Fruit fly (Drosophila melanogaster) whole organism, embryonic: Measurements from ENCODE around the gene CG42852.

Experiments used
- ATbp ChIP-seq: fragments of 200-800 bp; sonication (Bioruptor generic); optimal IDR thresholded peaks from 2 replicates; lab custom pipeline; 2017; ENCODE audit warnings: missing biosample characterization, mild to moderate bottlenecking, missing genetic modification characterization, missing genetic modification reagents
- Adf1 ChIP-seq: fragments of 200-800 bp; sonication (Bioruptor generic); IDR thresholded peaks from 2 replicates; pipeline ENCODE4 v1.3.6; 2022; ENCODE audit warnings: missing biosample characterization, missing genetic modification characterization
- C15 ChIP-seq: fragments of 200-800 bp; sonication (Bioruptor generic); IDR thresholded peaks from 3 replicates; pipeline ENCODE4 v1.3.6; 2022; ENCODE audit warnings: missing biosample characterization, missing genetic modification characterization
- CG10147 ChIP-seq: fragments of 200-800 bp; sonication (Bioruptor generic); optimal IDR thresholded peaks from 2 replicates; lab custom pipeline; 2019; ENCODE audit warnings: missing biosample characterization, mild to moderate bottlenecking, missing genetic modification characterization, moderate library complexity
- CG10431 ChIP-seq: fragments of 200-800 bp; sonication (Bioruptor generic); optimal IDR thresholded peaks from 3 replicates; lab custom pipeline; 2018; ENCODE audit warnings: missing biosample characterization, mild to moderate bottlenecking, missing genetic modification characterization
- CG10979 ChIP-seq: fragments of 200-800 bp; sonication (Bioruptor generic); optimal IDR thresholded peaks from 2 replicates; lab custom pipeline; 2018; ENCODE audit warnings: missing biosample characterization, mild to moderate bottlenecking, missing genetic modification characterization, moderate library complexity
- CG11093 ChIP-seq: fragments of 200-800 bp; sonication (Bioruptor generic); IDR thresholded peaks from 3 replicates; pipeline ENCODE4 v1.3.6; 2022; ENCODE audit warnings: missing biosample characterization, missing genetic modification characterization
- CG11504 ChIP-seq: fragments of 200-800 bp; sonication (Bioruptor generic); optimal IDR thresholded peaks from 3 replicates; lab custom pipeline; 2019; ENCODE audit warnings: missing biosample characterization, mild to moderate bottlenecking, missing genetic modification characterization, moderate library complexity
- CG11560 ChIP-seq: fragments of 200-800 bp; sonication (Bioruptor generic); IDR thresholded peaks from 3 replicates; pipeline ENCODE4 v1.3.6; 2022; ENCODE audit warnings: missing biosample characterization, missing genetic modification characterization
- CG11696 ChIP-seq: fragments of 200-800 bp; sonication (Bioruptor generic); IDR thresholded peaks from 2 replicates; pipeline ENCODE4 v1.3.6; 2022; ENCODE audit warnings: missing biosample characterization, missing genetic modification characterization
- CG11723 ChIP-seq: fragments of 200-800 bp; sonication (Bioruptor generic); optimal IDR thresholded peaks from 2 replicates; lab custom pipeline; 2017; ENCODE audit warnings: missing biosample characterization, mild to moderate bottlenecking, missing genetic modification characterization
- CG12219 ChIP-seq: fragments of 200-800 bp; sonication (Bioruptor generic); optimal IDR thresholded peaks from 3 replicates; lab custom pipeline; 2018; ENCODE audit warnings: missing biosample characterization, mild to moderate bottlenecking, missing genetic modification characterization
- CG12769 ChIP-seq: fragments of 200-800 bp; sonication (Bioruptor generic); optimal IDR thresholded peaks from 2 replicates; lab custom pipeline; 2019; ENCODE audit warnings: missing biosample characterization, mild to moderate bottlenecking, missing genetic modification characterization, moderate library complexity
- CG13775 ChIP-seq: fragments of 200-800 bp; sonication (Bioruptor generic); optimal IDR thresholded peaks from 3 replicates; lab custom pipeline; 2017; ENCODE audit warnings: missing biosample characterization, mild to moderate bottlenecking, missing genetic modification characterization
- CG1647 ChIP-seq: fragments of 200-800 bp; sonication (Bioruptor generic); optimal IDR thresholded peaks from 3 replicates; lab custom pipeline; 2016; ENCODE audit warnings: missing biosample characterization, missing genetic modification characterization
- CG16863 ChIP-seq: fragments of 200-800 bp; sonication (Bioruptor generic); optimal IDR thresholded peaks from 3 replicates; lab custom pipeline; 2016; ENCODE audit warnings: missing biosample characterization, missing genetic modification characterization
- CG17361 ChIP-seq: fragments of 200-800 bp; sonication (Bioruptor generic); IDR thresholded peaks from 3 replicates; pipeline ENCODE4 v1.3.6; 2022; ENCODE audit warnings: missing biosample characterization, missing genetic modification characterization
- CG18011 ChIP-seq: fragments of 200-800 bp; sonication (Bioruptor generic); optimal IDR thresholded peaks from 2 replicates; lab custom pipeline; 2017; ENCODE audit warnings: missing biosample characterization, missing genetic modification characterization, mild to moderate bottlenecking, moderate library complexity, missing genotype
- CG30020 ChIP-seq: fragments of 200-800 bp; optimal IDR thresholded peaks from 2 replicates; lab custom pipeline; 2019; ENCODE audit warnings: missing biosample characterization, mild to moderate bottlenecking, missing genetic modification characterization, moderate library complexity
- CG33213 ChIP-seq: fragments of 200-800 bp; sonication (Bioruptor generic); optimal IDR thresholded peaks from 3 replicates; lab custom pipeline; 2016; ENCODE audit warnings: missing biosample characterization, missing genetic modification characterization
- CG9876 ChIP-seq: fragments of 200-800 bp; sonication (Bioruptor generic); optimal IDR thresholded peaks from 2 replicates; lab custom pipeline; 2016; ENCODE audit warnings: missing biosample characterization, missing genetic modification characterization
- CHES-1-like ChIP-seq: fragments of 200-800 bp; sonication (Bioruptor generic); optimal IDR thresholded peaks from 2 replicates; lab custom pipeline; 2016; ENCODE audit warnings: missing biosample characterization, missing genetic modification characterization
- CoRest ChIP-seq: fragments of 200-800 bp; sonication (Bioruptor generic); optimal IDR thresholded peaks from 3 replicates; lab custom pipeline; 2018; ENCODE audit warnings: missing biosample characterization, mild to moderate bottlenecking, missing genetic modification characterization, moderate library complexity
- H2.0 ChIP-seq: fragments of 200-800 bp; sonication (Bioruptor generic); IDR thresholded peaks from 2 replicates; pipeline ENCODE4 v1.3.6; 2022; ENCODE audit warnings: missing biosample characterization, missing genetic modification characterization
- Hr51 ChIP-seq, 2 experiments: fragments of 200-800 bp; sonication (Bioruptor generic); optimal IDR thresholded peaks; 2 replicates in 1 of 2; 3 replicates in 1 of 2; lab custom pipeline; 2016 to 2018; ENCODE audit warnings: missing biosample characterization in 2 of 2, missing genetic modification characterization in 2 of 2, mild to moderate bottlenecking in 1 of 2, moderate library complexity in 1 of 2
- MTF-1 ChIP-seq: fragments of 200-800 bp; sonication (Bioruptor generic); optimal IDR thresholded peaks from 2 replicates; lab custom pipeline; 2018; ENCODE audit warnings: missing biosample characterization, mild to moderate bottlenecking, missing genetic modification characterization, borderline replicate concordance
- NC2β ChIP-seq: fragments of 200-800 bp; sonication (Bioruptor generic); optimal IDR thresholded peaks from 2 replicates; lab custom pipeline; 2016; ENCODE audit warnings: missing biosample characterization, missing genetic modification characterization
- Oli ChIP-seq: fragments of 200-800 bp; sonication (Bioruptor generic); optimal IDR thresholded peaks from 2 replicates; lab custom pipeline; 2018; ENCODE audit warnings: missing biosample characterization, mild to moderate bottlenecking, missing genetic modification characterization, moderate library complexity
- PHDP ChIP-seq: fragments of 200-800 bp; sonication (Bioruptor generic); optimal IDR thresholded peaks from 3 replicates; lab custom pipeline; 2018; ENCODE audit warnings: missing biosample characterization, mild to moderate bottlenecking, missing genetic modification characterization, moderate library complexity
- al ChIP-seq: fragments of 200-800 bp; sonication (Bioruptor generic); IDR thresholded peaks from 2 replicates; pipeline ENCODE4 v1.3.6; 2022; ENCODE audit warnings: missing biosample characterization, missing genetic modification characterization
- ash1 ChIP-seq: fragments of 200-800 bp; sonication (Bioruptor generic); optimal IDR thresholded peaks from 2 replicates; lab custom pipeline; 2018; ENCODE audit warnings: missing biosample characterization, mild to moderate bottlenecking, missing genetic modification characterization
- az2 ChIP-seq: fragments of 200-800 bp; sonication (Bioruptor generic); optimal IDR thresholded peaks from 3 replicates; lab custom pipeline; 2016; ENCODE audit warnings: missing biosample characterization, missing genetic modification characterization
- bbx ChIP-seq: fragments of 200-800 bp; sonication (Bioruptor generic); IDR thresholded peaks from 2 replicates; pipeline ENCODE4 v1.3.6; 2022; ENCODE audit warnings: missing biosample characterization, missing genetic modification characterization; ENCODE audit not compliant: partially characterized antibody
- bsh ChIP-seq, 2 experiments: fragments of 200-800 bp; sonication (Bioruptor generic); optimal IDR thresholded peaks; 2 replicates each; lab custom pipeline; 2017 to 2018; ENCODE audit warnings: mild to moderate bottlenecking in 2 of 2, missing biosample characterization in 2 of 2, missing genetic modification characterization in 2 of 2, moderate library complexity in 1 of 2
- dmrt11E ChIP-seq: fragments of 200-800 bp; sonication (Bioruptor generic); optimal IDR thresholded peaks from 3 replicates; lab custom pipeline; 2018; ENCODE audit warnings: missing biosample characterization, mild to moderate bottlenecking, missing genetic modification characterization, moderate library complexity
- en ChIP-seq: fragments of 200-800 bp; sonication (Bioruptor generic); optimal IDR thresholded peaks from 2 replicates; lab custom pipeline; 2016; ENCODE audit warnings: missing biosample characterization, missing genetic modification characterization
- exex ChIP-seq: fragments of 200-800 bp; sonication (Bioruptor generic); optimal IDR thresholded peaks from 4 replicates; lab custom pipeline; 2018; ENCODE audit warnings: missing biosample characterization, mild to moderate bottlenecking, missing genetic modification characterization, moderate library complexity
- gfzf ChIP-seq: fragments of 200-800 bp; sonication (Bioruptor generic); optimal IDR thresholded peaks from 2 replicates; lab custom pipeline; 2016; ENCODE audit warnings: missing biosample characterization, mild to moderate bottlenecking, missing genetic modification characterization, moderate library complexity
- kni ChIP-seq: fragments of 200-800 bp; sonication (Bioruptor generic); optimal IDR thresholded peaks from 3 replicates; lab custom pipeline; 2017; ENCODE audit warnings: mild to moderate bottlenecking, missing biosample characterization, missing genetic modification reagents, missing genetic modification characterization
- nom ChIP-seq: fragments of 200-800 bp; sonication (Bioruptor generic); optimal IDR thresholded peaks from 2 replicates; lab custom pipeline; 2017; ENCODE audit warnings: missing biosample characterization, missing genetic modification characterization, mild to moderate bottlenecking, moderate library complexity, missing genetic modification reagents
- pho ChIP-seq: fragments of 200-800 bp; sonication (Bioruptor generic); optimal IDR thresholded peaks from 2 replicates; lab custom pipeline; 2016; ENCODE audit warnings: missing biosample characterization, missing genetic modification characterization
- prd ChIP-seq, 3 experiments: fragments of >200 bp in 2 of 3; fragments of 200-800 bp in 1 of 3; sonication (Bioruptor generic) in 1 of 3; optimal IDR thresholded peaks in 2 of 3; IDR thresholded peaks in 1 of 3; 2 replicates in 2 of 3; 3 replicates in 1 of 3; pipeline versions ENCODE4 v1.3.6 to Lab custom; 2017 to 2022; ENCODE audit warnings: missing biosample characterization in 1 of 3, missing genetic modification characterization in 1 of 3
- pum ChIP-seq: fragments of 200-800 bp; sonication (Bioruptor generic); optimal IDR thresholded peaks from 2 replicates; lab custom pipeline; 2016; ENCODE audit warnings: missing biosample characterization, missing genetic modification characterization
- salm ChIP-seq: fragments of 200-800 bp; sonication (Bioruptor generic); optimal IDR thresholded peaks from 2 replicates; lab custom pipeline; 2018; ENCODE audit warnings: missing biosample characterization, mild to moderate bottlenecking, missing genetic modification characterization
- twi ChIP-seq: fragments of 200-800 bp; optimal IDR thresholded peaks from 2 replicates; lab custom pipeline; 2019; ENCODE audit warnings: missing biosample characterization, mild to moderate bottlenecking, missing genetic modification characterization, moderate library complexity
- vfl ChIP-seq: fragments of 200-800 bp; sonication (Bioruptor generic); optimal IDR thresholded peaks from 2 replicates; lab custom pipeline; 2016; ENCODE audit warnings: missing biosample characterization, missing genetic modification characterization
- zfh2 ChIP-seq: fragments of 200-800 bp; sonication (Bioruptor generic); optimal IDR thresholded peaks from 2 replicates; lab custom pipeline; 2016; ENCODE audit warnings: missing biosample characterization, missing genetic modification characterization

Gene CG42852

dm6 chr3L:16746586-16747383 is 8.5 kb upstream of the CG42852 start (continued):
- TF ChIP-seq CG17361 (peak; percentile 31; the same call in 2 of the 3 replicates), ATbp (peak; percentile 17)

- peak in 1 of 2 experiments; percentile 53 for TF ChIP-seq bsh (GFP tag; optimal IDR thresholded peaks at IDR 0.05; lab: Kevin White, UChicago)
- no peak for TF ChIP-seq MTF-1 (GFP tag; lab: Kevin White, UChicago)
- TF ChIP-seq CG11723 (GFP tag; lab: Kevin White, UChicago): no peak
- no peak for TF ChIP-seq kni (GFP tag; lab: Kevin White, UChicago)
- TF ChIP-seq ash1 (GFP tag; lab: Kevin White, UChicago): no peak
- TF ChIP-seq Adf1 (GFP tag; lab: Robert Waterston, UW): no peak
- TF ChIP-seq twi (tag; lab: Kevin White, UChicago): no peak
- TF ChIP-seq CG11560 (tag; lab: Robert Waterston, UW): no peak
- TF ChIP-seq dmrt11E (tag; lab: Kevin White, UChicago): peak; percentile 9
- no peak for TF ChIP-seq en
- TF ChIP-seq H2.0: no peak
- no peak for TF ChIP-seq gfzf (GFP tag; lab: Kevin White, UChicago)
- no peak for TF ChIP-seq CG12769
- no peak for TF ChIP-seq pum
- no peak for TF ChIP-seq vfl (GFP tag; lab: Kevin White, UChicago)
- TF ChIP-seq CG11696 (GFP tag; lab: Robert Waterston, UW): peak; percentile 10; the same call in 1 of the 2 replicates
- no peak for TF ChIP-seq Hr51 (GFP tag; optimal IDR thresholded peaks at IDR 0.05; lab: Kevin White, UChicago)
- peak; percentile 18 for TF ChIP-seq CG10979 (tag; lab: Kevin White, UChicago)
- no peak for TF ChIP-seq exex (tag; lab: Kevin White, UChicago)
- no peak for TF ChIP-seq salm (tag; lab: Kevin White, UChicago)
- no peak for TF ChIP-seq CG33213
- no peak for TF ChIP-seq zfh2
- TF ChIP-seq prd (optimal IDR thresholded peaks at IDR 0.05; lab: Kevin White, UChicago): no peak
- TF ChIP-seq prd (GFP tag; IDR thresholded peaks at IDR 0.05; lab: Robert Waterston, UW): no peak
- TF ChIP-seq NC2β (GFP tag; lab: Kevin White, UChicago): no peak
- no peak for TF ChIP-seq CoRest (tag; lab: Kevin White, UChicago)
- TF ChIP-seq al (GFP tag; lab: Robert Waterston, UW): no peak
- no peak for TF ChIP-seq CG10147 (GFP tag; lab: Kevin White, UChicago)
- TF ChIP-seq CG30020 (tag; lab: Kevin White, UChicago): no peak
- TF ChIP-seq CG9876 (GFP tag; lab: Kevin White, UChicago): no peak
- no peak for TF ChIP-seq Oli (tag; lab: Kevin White, UChicago)
- peak; percentile 19 for TF ChIP-seq CG11504 (tag; lab: Kevin White, UChicago)
- TF ChIP-seq bbx (GFP tag; lab: Robert Waterston, UW): no peak
- no peak for TF ChIP-seq CG18011
- no peak for TF ChIP-seq CHES-1-like (GFP tag; lab: Kevin White, UChicago)
- TF ChIP-seq CG11093 (GFP tag; lab: Robert Waterston, UW): no peak
- TF ChIP-seq nom (GFP tag; lab: Kevin White, UChicago): no peak
- no peak for TF ChIP-seq CG12219 (GFP tag; lab: Kevin White, UChicago)
- no peak for TF ChIP-seq CG16863 (GFP tag; lab: Kevin White, UChicago)
- TF ChIP-seq CG10431 (GFP tag; lab: Kevin White, UChicago): no peak
- no peak for TF ChIP-seq CG1647 (GFP tag; lab: Kevin White, UChicago)
- no peak for TF ChIP-seq PHDP (tag; lab: Kevin White, UChicago)
- no peak for TF ChIP-seq C15 (GFP tag; lab: Robert Waterston, UW)
- no peak for TF ChIP-seq pho (GFP tag; lab: Kevin White, UChicago)
- no peak for TF ChIP-seq az2
- TF ChIP-seq CG13775: no peak
Measured at dm6 chr3L:16748343-16748742, 6.9 kb upstream of the CG42852 start.
